Worm (Caenorhabditis elegans) whole organism, mixed stage, embryonic: ENCODE data around the gene W08F4.10.

Experiments
- blmp-1 ChIP-seq: fragments of 150-350 bp; optimal IDR thresholded peaks from 2 replicates; lab custom pipeline; 2014; ENCODE audit warnings: missing biosample characterization, missing genetic modification characterization
- elt-3 ChIP-seq: fragments of 150-350 bp; optimal IDR thresholded peaks from 2 replicates; lab custom pipeline; 2014; ENCODE audit warnings: missing biosample characterization, missing genetic modification characterization
- lin-13 ChIP-seq: fragments of 150-350 bp; optimal IDR thresholded peaks from 2 replicates; lab custom pipeline; 2014; ENCODE audit warnings: missing biosample characterization, missing genetic modification characterization
- lin-32 ChIP-seq: fragments of 200-800 bp; sonication (Bioruptor generic); optimal IDR thresholded peaks from 2 replicates; lab custom pipeline; 2018; ENCODE audit warnings: mild to moderate bottlenecking, missing genetic modification characterization, missing compliant biosample characterization
- mab-5 ChIP-seq: fragments of 150-350 bp; optimal IDR thresholded peaks from 2 replicates; lab custom pipeline; 2014; ENCODE audit warnings: missing biosample characterization, missing genetic modification characterization
- tbx-8 ChIP-seq: fragments of 200-800 bp; sonication (Bioruptor generic); optimal IDR thresholded peaks from 2 replicates; lab custom pipeline; 2018; ENCODE audit warnings: mild to moderate bottlenecking, missing genetic modification characterization, moderate library complexity, missing compliant biosample characterization
- unc-62 ChIP-seq: fragments of 150-350 bp; optimal IDR thresholded peaks from 2 replicates; lab custom pipeline; 2014; ENCODE audit warnings: missing biosample characterization, missing genetic modification reagents, missing genetic modification characterization
- ztf-11 ChIP-seq: fragments of 150-350 bp; optimal IDR thresholded peaks from 2 replicates; lab custom pipeline; 2014; ENCODE audit warnings: missing biosample characterization, missing genetic modification characterization

DNA sequence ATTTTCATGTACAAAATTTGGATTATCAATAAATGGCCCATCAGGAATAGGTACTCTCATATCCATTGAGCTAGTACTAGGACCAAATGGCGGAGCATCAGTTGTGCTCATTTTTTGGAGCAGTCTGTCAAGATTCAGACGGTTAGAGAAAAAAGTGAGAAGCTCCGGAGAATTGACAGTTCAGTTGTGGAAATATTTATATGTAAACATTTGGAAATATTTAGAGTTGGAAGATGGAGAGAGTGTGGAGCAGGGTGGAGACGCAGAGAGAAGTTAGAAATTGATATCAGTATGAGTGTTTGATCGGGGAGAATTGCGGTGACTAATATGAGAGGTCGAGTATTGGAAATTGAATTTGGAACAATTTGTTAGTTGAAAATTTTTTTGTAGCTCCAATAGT is 30.1 kb upstream of the W08F4.10 start:
- TF ChIP-seq ztf-11 (tag; lab: Kevin White, UChicago) (no peak), lin-13 (tag; lab: Kevin White, UChicago) (no peak), lin-32 (GFP tag; lab: Kevin White, UChicago) (no peak), unc-62 (GFP tag; lab: Kevin White, UChicago) (no peak), blmp-1 (no peak), mab-5 (no peak), elt-3 (tag; lab: Kevin White, UChicago) (no peak), tbx-8 (no peak)
